Worm (Caenorhabditis elegans): ENCODE results near the gene F10B5.3.

F10B5.3 gene

ce11 chrII:8138015-8138546 lies 11.7 kb downstream of the F10B5.3 start, which contains the start of gene cdc-48.2:
TSS of gene cdc-48.2 (plus strand) at chrII:8138496.
- no peak for TF ChIP-seq ceh-30 (tag; optimal IDR thresholded peaks at IDR 0.05)
- no peak for TF ChIP-seq sox-2 (GFP tag; IDR thresholded peaks at IDR 0.05)
- no peak for TF ChIP-seq ceh-19 (GFP tag; optimal IDR thresholded peaks at IDR 0.05)
- no peak for TF ChIP-seq ceh-14 (tag; optimal IDR thresholded peaks at IDR 0.05)
- TF ChIP-seq nfya-1 (tag; optimal IDR thresholded peaks at IDR 0.05) = no peak
- TF ChIP-seq che-1 (tag; optimal IDR thresholded peaks at IDR 0.05) = no peak
- TF ChIP-seq fkh-6 (tag; optimal IDR thresholded peaks at IDR 0.05) = no peak
- no peak for TF ChIP-seq ttx-3 (tag; optimal IDR thresholded peaks at IDR 0.05)
- TF ChIP-seq rnt-1 (tag; optimal IDR thresholded peaks at IDR 0.05) = no peak
- no peak for TF ChIP-seq syd-9 (tag; optimal IDR thresholded peaks at IDR 0.05)
- TF ChIP-seq sox-4 (tag; optimal IDR thresholded peaks at IDR 0.05) = no peak
- no peak for TF ChIP-seq unc-86 (tag; optimal IDR thresholded peaks at IDR 0.05)
- TF ChIP-seq dmd-4 (tag; optimal IDR thresholded peaks at IDR 0.05; ENCODE audit: borderline replicate concordance) = no peak
- TF ChIP-seq ceh-18 (tag; optimal IDR thresholded peaks at IDR 0.05) = no peak
- no peak for TF ChIP-seq fkh-10 (GFP tag; optimal IDR thresholded peaks at IDR 0.05)
- TF ChIP-seq K09A11.1 (tag; optimal IDR thresholded peaks at IDR 0.05; ENCODE audit: insufficient read depth) = no peak
- TF ChIP-seq unc-42 (tag; optimal IDR thresholded peaks at IDR 0.05) = no peak

- TF ChIP-seq hlh-8 (tag; optimal IDR thresholded peaks at IDR 0.05) (peak; percentile 46), unc-42 (tag; optimal IDR thresholded peaks at IDR 0.05) (peak; percentile 42), ceh-48 (tag; optimal IDR thresholded peaks at IDR 0.05) (no peak), ceh-22 (tag; optimal IDR thresholded peaks at IDR 0.05) (no peak), ceh-34 (tag; optimal IDR thresholded peaks at IDR 0.05) (peak; percentile 19), hlh-6 (tag; optimal IDR thresholded peaks at IDR 0.05) (no peak), mec-3 (tag; optimal IDR thresholded peaks at IDR 0.05; ENCODE audit: borderline replicate concordance) (peak; percentile 71), ztf-16 (tag; optimal IDR thresholded peaks at IDR 0.05) (peak; percentile 28), pha-2 (tag; optimal IDR thresholded peaks at IDR 0.05) (no peak), npax-4 (tag; optimal IDR thresholded peaks at IDR 0.05) (no peak), unc-3 (GFP tag; conservative IDR thresholded peaks at IDR 0.05) (no peak), unc-3 (tag; optimal IDR thresholded peaks at IDR 0.05) (peak; percentile 28), pqm-1 (tag; optimal IDR thresholded peaks at IDR 0.05) (peak; percentile 68), tbx-7 (tag; optimal IDR thresholded peaks at IDR 0.05) (peak; percentile 77), ttx-3 (tag; optimal IDR thresholded peaks at IDR 0.05) (no peak), ceh-19 (GFP tag; optimal IDR thresholded peaks at IDR 0.05) (no peak), ceh-2 (tag; optimal IDR thresholded peaks at IDR 0.05) (peak; percentile 81), nhr-11 (tag; optimal IDR thresholded peaks at IDR 0.05) (no peak), ceh-14 (tag; optimal IDR thresholded peaks at IDR 0.05) (peak; percentile 72), hlh-15 (tag; optimal IDR thresholded peaks at IDR 0.05) (no peak), T23F11.4 (GFP tag; optimal IDR thresholded peaks at IDR 0.05) (no peak), pag-3 (tag; optimal IDR thresholded peaks at IDR 0.05; ENCODE audit: borderline replicate concordance) (no peak), gmeb-2 (tag; optimal IDR thresholded peaks at IDR 0.05) (no peak), ets-4 (tag; optimal IDR thresholded peaks at IDR 0.05) (peak; percentile 76), ref-2 (tag; optimal IDR thresholded peaks at IDR 0.05) (peak; percentile 65), C08G9.2 (tag; optimal IDR thresholded peaks at IDR 0.05) (peak; percentile 86), fkh-10 (GFP tag; optimal IDR thresholded peaks at IDR 0.05) (no peak), C38D4.7 (GFP tag; optimal IDR thresholded peaks at IDR 0.05) (no peak), ceh-24 (tag; optimal IDR thresholded peaks at IDR 0.05) (no peak), odd-2 (tag; optimal IDR thresholded peaks at IDR 0.05) (no peak), tbx-2 (tag; optimal IDR thresholded peaks at IDR 0.05) (peak; percentile 87), fax-1 (tag; optimal IDR thresholded peaks at IDR 0.05) (peak; percentile 83), F13H6.1 (tag; optimal IDR thresholded peaks at IDR 0.05) (peak; percentile 66), rnt-1 (tag; optimal IDR thresholded peaks at IDR 0.05) (peak; percentile 64), lim-6 (tag; optimal IDR thresholded peaks at IDR 0.05) (peak; percentile 79), che-1 (tag; optimal IDR thresholded peaks at IDR 0.05) (no peak), zip-5 (tag; optimal IDR thresholded peaks at IDR 0.05) (peak; percentile 92), ahr-1 (tag; optimal IDR thresholded peaks at IDR 0.05) (peak; percentile 64), K09A11.1 (tag; optimal IDR thresholded peaks at IDR 0.05; ENCODE audit: insufficient read depth) (no peak), ceh-31 (tag; optimal IDR thresholded peaks at IDR 0.05) (peak; percentile 93), ceh-9 (tag; optimal IDR thresholded peaks at IDR 0.05) (no peak), elt-2 (tag; optimal IDR thresholded peaks at IDR 0.05) (peak; percentile 59)
Measured at ce11 chrII:8137379-8137778, 12.5 kb downstream of the F10B5.3 start.

Measured in whole organism, late embryonic.